Worm (Caenorhabditis elegans) whole organism, L4 larva: ENCODE measurements around the gene M163.10.
A peak's percentile ranks its signal among the peaks of the same experiment; 100 is the strongest.

ENCODE experiments used
- D1046.2 ChIP-seq: fragments of 200-800 bp; sonication (Bioruptor generic); IDR thresholded peaks from 2 replicates; pipeline ENCODE4 v1.3.6; 2022; ENCODE audit warnings: missing genetic modification characterization, missing compliant biosample characterization
- F26F4.8 ChIP-seq: fragments of 200-800 bp; sonication (Bioruptor generic); conservative IDR thresholded peaks from 2 replicates; pipeline ENCODE4 v1.3.6; 2022; ENCODE audit warnings: missing genetic modification characterization, missing compliant biosample characterization
- F44E2.7 ChIP-seq: fragments of 200-800 bp; sonication (Bioruptor generic); IDR thresholded peaks from 2 replicates; pipeline ENCODE4 v2.1.2; 2022; ENCODE audit warnings: missing genetic modification characterization, missing compliant biosample characterization
- R02D3.7 ChIP-seq: fragments of 150-350 bp; sonication (generic microtip); optimal IDR thresholded peaks from 3 replicates; lab custom pipeline; 2014; ENCODE audit warnings: missing biosample characterization, missing genetic modification characterization
- Y48G9A.11 ChIP-seq: fragments of 200-800 bp; sonication (Bioruptor generic); IDR thresholded peaks from 2 replicates; pipeline ENCODE4 v1.3.6; 2022; ENCODE audit warnings: missing genetic modification reagents, missing genetic modification characterization, missing compliant biosample characterization
- aha-1 ChIP-seq: fragments of 150-350 bp; peaks from one replicate; lab custom pipeline; 2014; ENCODE audit warnings: missing biosample characterization, missing genetic modification characterization
- ces-1 ChIP-seq: fragments of 150-350 bp; sonication (generic microtip); optimal IDR thresholded peaks from 4 replicates; lab custom pipeline; 2014; ENCODE audit warnings: missing biosample characterization, missing genetic modification reagents, missing genetic modification characterization
- cey-2 ChIP-seq: sonication (generic microtip); optimal IDR thresholded peaks from 3 replicates; lab custom pipeline; 2017; ENCODE audit warnings: missing genetic modification characterization, mild to moderate bottlenecking, missing compliant biosample characterization, antibody characterized with exemption, borderline replicate concordance; ENCODE audit not compliant: insufficient read depth
- ctbp-1 ChIP-seq: fragments of 200-800 bp; sonication (Bioruptor generic); IDR thresholded peaks from 2 replicates; pipeline ENCODE4 v1.3.6; 2022; ENCODE audit warnings: missing genetic modification reagents, missing genetic modification characterization, missing compliant biosample characterization
- daf-12 ChIP-seq: fragments of 150-350 bp; optimal IDR thresholded peaks from 2 replicates; lab custom pipeline; 2014; ENCODE audit warnings: missing biosample characterization, missing genetic modification reagents, missing genetic modification characterization
- daf-19 ChIP-seq: fragments of 200-800 bp; sonication (Bioruptor generic); conservative IDR thresholded peaks from 2 replicates; pipeline ENCODE4 v1.3.6; 2022; ENCODE audit warnings: missing genetic modification characterization, missing compliant biosample characterization
- daf-8 ChIP-seq: fragments of 200-800 bp; sonication (Bioruptor generic); IDR thresholded peaks from 2 replicates; pipeline ENCODE4 v1.3.6; 2022; ENCODE audit warnings: missing genetic modification characterization, missing compliant biosample characterization
- dmd-8 ChIP-seq: fragments of 200-800 bp; sonication (Bioruptor generic); IDR thresholded peaks from 2 replicates; pipeline ENCODE4 v1.3.6; 2022; ENCODE audit warnings: missing genetic modification characterization, missing compliant biosample characterization
- dpl-1 ChIP-seq: fragments of 150-350 bp; optimal IDR thresholded peaks from 2 replicates; lab custom pipeline; 2014; ENCODE audit warnings: missing biosample characterization, missing genetic modification reagents, missing genetic modification characterization
- duxl-1 ChIP-seq: sonication (generic microtip); optimal IDR thresholded peaks from 2 replicates; lab custom pipeline; 2016; ENCODE audit warnings: mild to moderate bottlenecking, missing genetic modification characterization, moderate library complexity, missing compliant biosample characterization; ENCODE audit not compliant: poor library complexity
- dve-1 ChIP-seq: sonication (generic microtip); optimal IDR thresholded peaks from 2 replicates; lab custom pipeline; 2017; ENCODE audit warnings: antibody characterized with exemption, mild to moderate bottlenecking, missing genetic modification characterization, missing compliant biosample characterization; ENCODE audit not compliant: insufficient read depth
- egl-43 ChIP-seq: fragments of 200-800 bp; sonication (Bioruptor generic); IDR thresholded peaks from 2 replicates; pipeline ENCODE4 v1.3.6; 2022; ENCODE audit warnings: missing genetic modification reagents, missing genetic modification characterization, missing compliant biosample characterization
- fkh-10 ChIP-seq: fragments of 150-350 bp; optimal IDR thresholded peaks from 2 replicates; lab custom pipeline; 2014; ENCODE audit warnings: missing biosample characterization, missing genetic modification reagents, missing genetic modification characterization
- fos-1 ChIP-seq: fragments of 150-350 bp; optimal IDR thresholded peaks from 2 replicates; lab custom pipeline; 2014; ENCODE audit warnings: missing biosample characterization, missing genetic modification characterization
- gei-8 ChIP-seq: fragments of 200-800 bp; sonication (Bioruptor generic); optimal IDR thresholded peaks from 2 replicates; lab custom pipeline; 2018; ENCODE audit warnings: mild to moderate bottlenecking, missing genetic modification characterization, missing compliant biosample characterization
- hlh-30 ChIP-seq: sonication (generic microtip); optimal IDR thresholded peaks from 2 replicates; lab custom pipeline; 2017; ENCODE audit warnings: antibody characterized with exemption, mild to moderate bottlenecking, missing genetic modification characterization, missing compliant biosample characterization; ENCODE audit not compliant: insufficient read depth
- lin-15B ChIP-seq: fragments of 150-350 bp; sonication (generic microtip); optimal IDR thresholded peaks from 3 replicates; lab custom pipeline; 2014; ENCODE audit warnings: missing biosample characterization, missing genetic modification characterization
- lin-39 ChIP-seq: fragments of 150-350 bp; optimal IDR thresholded peaks from 2 replicates; lab custom pipeline; 2014; ENCODE audit warnings: missing biosample characterization, missing genetic modification reagents, missing genetic modification characterization
- mdt-29 ChIP-seq: fragments of 200-800 bp; sonication (Bioruptor generic); IDR thresholded peaks from 2 replicates; pipeline ENCODE4 v1.3.6; 2022; ENCODE audit warnings: missing genetic modification reagents, missing genetic modification characterization, missing compliant biosample characterization
- mes-2 ChIP-seq: sonication (generic microtip); optimal IDR thresholded peaks from 2 replicates; lab custom pipeline; 2016; ENCODE audit warnings: missing genotype, mild to moderate bottlenecking, missing genetic modification characterization, missing compliant biosample characterization; ENCODE audit not compliant: poor library complexity, severe bottlenecking
- mxl-3 ChIP-seq: fragments of 200-800 bp; sonication (Bioruptor generic); optimal IDR thresholded peaks from 2 replicates; lab custom pipeline; 2018; ENCODE audit warnings: mild to moderate bottlenecking, missing genetic modification characterization, missing compliant biosample characterization
- nhr-11 ChIP-seq: fragments of 150-350 bp; optimal IDR thresholded peaks from 2 replicates; lab custom pipeline; 2014; ENCODE audit warnings: missing biosample characterization, missing genetic modification characterization
- nhr-111 ChIP-seq: fragments of 200-800 bp; sonication (Bioruptor generic); optimal IDR thresholded peaks from 2 replicates; lab custom pipeline; 2018; ENCODE audit warnings: mild to moderate bottlenecking, missing genetic modification characterization, missing compliant biosample characterization
- nhr-25 ChIP-seq: sonication (generic microtip); optimal IDR thresholded peaks from 2 replicates; lab custom pipeline; 2017; ENCODE audit warnings: missing genetic modification characterization, mild to moderate bottlenecking, missing compliant biosample characterization, antibody characterized with exemption, moderate library complexity, borderline replicate concordance; ENCODE audit not compliant: insufficient read depth
- nhr-28 ChIP-seq: fragments of 150-350 bp; optimal IDR thresholded peaks from 2 replicates; lab custom pipeline; 2014; ENCODE audit warnings: missing biosample characterization, missing genetic modification characterization
- nhr-41 ChIP-seq: fragments of 200-800 bp; sonication (Bioruptor generic); IDR thresholded peaks from 2 replicates; pipeline ENCODE4 v1.3.6; 2022; ENCODE audit warnings: missing genetic modification reagents, missing genetic modification characterization, missing compliant biosample characterization
- nhr-48 ChIP-seq: sonication (generic microtip); optimal IDR thresholded peaks from 2 replicates; lab custom pipeline; 2016; ENCODE audit warnings: mild to moderate bottlenecking, missing genetic modification characterization, missing compliant biosample characterization
- nhr-77 ChIP-seq: fragments of 150-350 bp; optimal IDR thresholded peaks from 2 replicates; lab custom pipeline; 2014; ENCODE audit warnings: missing biosample characterization, missing genetic modification characterization
- saeg-2 ChIP-seq: fragments of 200-800 bp; sonication (Bioruptor generic); IDR thresholded peaks from 2 replicates; pipeline ENCODE4 v1.3.6; 2022; ENCODE audit warnings: missing genetic modification reagents, missing genetic modification characterization, missing compliant biosample characterization
- sdz-12 ChIP-seq: fragments of 200-800 bp; sonication (Bioruptor generic); optimal IDR thresholded peaks from 2 replicates; lab custom pipeline; 2018; ENCODE audit warnings: mild to moderate bottlenecking, missing genetic modification characterization, missing compliant biosample characterization
- snpc-4 ChIP-seq: fragments of 150-350 bp; optimal IDR thresholded peaks from 2 replicates; lab custom pipeline; 2014; ENCODE audit warnings: missing biosample characterization, missing genetic modification characterization
- spr-3 ChIP-seq: fragments of 200-800 bp; sonication (Bioruptor generic); optimal IDR thresholded peaks from 2 replicates; lab custom pipeline; 2018; ENCODE audit warnings: mild to moderate bottlenecking, missing genetic modification characterization, missing compliant biosample characterization
- tag-97 ChIP-seq: fragments of 200-800 bp; sonication (Bioruptor generic); IDR thresholded peaks from 2 replicates; pipeline ENCODE4 v1.3.6; 2022; ENCODE audit warnings: missing genetic modification characterization, missing compliant biosample characterization
- tra-1 ChIP-seq: fragments of 200-800 bp; sonication (Bioruptor generic); IDR thresholded peaks from 2 replicates; pipeline ENCODE4 v1.3.6; 2022; ENCODE audit warnings: missing genetic modification reagents, missing genetic modification characterization, missing compliant biosample characterization
- unc-130 ChIP-seq: sonication (generic microtip); optimal IDR thresholded peaks from 2 replicates; lab custom pipeline; 2016; ENCODE audit warnings: missing genetic modification reagents, missing genetic modification characterization, missing compliant biosample characterization
- unc-39 ChIP-seq: sonication (generic microtip); optimal IDR thresholded peaks from 2 replicates; lab custom pipeline; 2017; ENCODE audit warnings: missing biosample characterization, missing genetic modification characterization
- unc-62 ChIP-seq, 3 experiments: fragments of 150-350 bp in 1 of 3; sonication (generic microtip); optimal IDR thresholded peaks in 2 of 3; peaks in 1 of 3; 1 replicate in 1 of 3; 2 replicates in 2 of 3; lab custom pipeline; 2014 to 2017; ENCODE audit warnings: missing biosample characterization in 3 of 3, missing genetic modification characterization in 3 of 3, missing genetic modification reagents in 3 of 3, missing genotype in 1 of 3
- vab-7 ChIP-seq: fragments of 200-800 bp; sonication (Bioruptor generic); IDR thresholded peaks from 2 replicates; pipeline ENCODE4 v1.3.6; 2022; ENCODE audit warnings: missing genetic modification reagents, missing genetic modification characterization, missing compliant biosample characterization
- zfp-2 ChIP-seq: sonication (generic microtip); optimal IDR thresholded peaks from 2 replicates; lab custom pipeline; 2016; ENCODE audit warnings: mild to moderate bottlenecking, missing genetic modification characterization, missing compliant biosample characterization
- zip-11 ChIP-seq: fragments of 200-800 bp; sonication (Bioruptor generic); IDR thresholded peaks from 2 replicates; pipeline ENCODE4 v1.3.6; 2022; ENCODE audit warnings: missing genetic modification characterization, missing compliant biosample characterization
- zip-2 ChIP-seq: fragments of 150-350 bp; optimal IDR thresholded peaks from 2 replicates; lab custom pipeline; 2014; ENCODE audit warnings: missing biosample characterization, missing genetic modification characterization
- ztf-7 ChIP-seq: fragments of 150-350 bp; optimal IDR thresholded peaks from 2 replicates; lab custom pipeline; 2014; ENCODE audit warnings: missing biosample characterization, missing genetic modification characterization

The M163.10 gene

ce11 chrX:14478193-14478592 lies 7.4 kb downstream of the M163.10 start (continued):
- TF ChIP-seq nhr-11 (tag; lab: Kevin White, UChicago) = no peak
- TF ChIP-seq, all 104 proteins: peak for 7

DNA sequence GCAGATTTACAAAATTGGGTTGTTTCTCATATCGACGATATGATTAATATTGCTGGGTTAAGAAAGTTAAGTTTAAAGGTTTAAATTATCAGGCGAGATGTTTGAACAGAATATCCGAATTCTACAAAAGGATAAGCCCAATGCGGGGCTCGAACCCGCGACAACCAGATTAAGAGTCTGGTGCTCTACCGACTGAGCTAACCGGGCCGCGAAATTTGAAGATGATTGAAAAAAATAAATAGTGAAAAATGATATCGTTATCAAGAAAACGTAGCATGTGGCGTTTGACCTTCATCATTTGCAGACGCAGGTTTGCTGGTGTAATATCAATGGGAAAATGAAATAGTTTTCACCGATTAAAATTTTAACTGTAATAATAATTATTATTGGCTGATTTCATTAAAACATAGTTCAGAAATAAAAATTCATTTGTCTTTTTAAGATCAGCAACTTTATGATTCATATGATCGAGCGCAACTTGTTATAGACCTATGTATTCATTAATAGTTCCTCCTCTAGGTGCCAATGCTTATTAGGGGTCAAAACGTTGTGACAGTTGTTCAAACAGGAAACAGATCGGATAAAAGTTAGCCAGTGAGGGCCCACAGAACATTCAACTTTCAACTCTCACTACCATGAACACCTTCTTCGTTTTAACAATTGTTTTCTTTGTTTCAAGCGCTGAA lies 8.1 kb downstream of the M163.10 start, which contains the start of gene M163.11:
TSS of gene M163.11 (plus strand) at position 636 of the 686 bp plus-strand sequence.
- TF ChIP-seq dmd-8 (GFP tag; lab: Robert Waterston, UW) = peak; percentile 80
- peak; percentile 19 for TF ChIP-seq sdz-12 (GFP tag; lab: Kevin White, UChicago)
- TF ChIP-seq zfp-2 (tag; lab: Kevin White, UChicago) = no peak
- peak; percentile 55 for TF ChIP-seq Y48G9A.11 (GFP tag; lab: Robert Waterston, UW)
- no peak for TF ChIP-seq R02D3.7 (tag; lab: Kevin White, UChicago)
- TF ChIP-seq daf-12 (tag; lab: Kevin White, UChicago) = no peak
- TF ChIP-seq mxl-3 (GFP tag; lab: Kevin White, UChicago) = peak; percentile 24
- TF ChIP-seq gei-8 (GFP tag; lab: Kevin White, UChicago) = peak; percentile 23
- TF ChIP-seq unc-39 (tag; lab: Kevin White, UChicago) = no peak
- TF ChIP-seq nhr-111 = no peak
- no peak for TF ChIP-seq daf-8 (GFP tag; lab: Robert Waterston, UW)
- TF ChIP-seq lin-39 (tag; lab: Kevin White, UChicago) = no peak
- TF ChIP-seq lin-15B (tag; lab: Kevin White, UChicago) = no peak
- no peak for TF ChIP-seq snpc-4
- TF ChIP-seq F26F4.8 = peak; percentile 82; the same call in 1 of the 2 replicates
- TF ChIP-seq tag-97 (GFP tag; lab: Robert Waterston, UW) = no peak
- TF ChIP-seq unc-130 (GFP tag; lab: Kevin White, UChicago) = no peak
- no peak for TF ChIP-seq nhr-77
- peak; percentile 63 for TF ChIP-seq hlh-30 (tag; lab: Kevin White, UChicago)
- TF ChIP-seq cey-2 (tag; lab: Kevin White, UChicago) = no peak
- TF ChIP-seq fkh-10 (GFP tag; lab: Kevin White, UChicago) = no peak
- TF ChIP-seq mes-2 (tag; lab: Kevin White, UChicago) = peak; percentile 68
- peak; percentile 64 for TF ChIP-seq duxl-1 (tag; lab: Kevin White, UChicago)
- peak in 1 of 2 experiments; percentile 39 for TF ChIP-seq unc-62 (GFP tag; optimal IDR thresholded peaks at IDR 0.05 in 1 of 2; lab: Kevin White, UChicago)
- no peak for TF ChIP-seq unc-62 (tag; optimal IDR thresholded peaks at IDR 0.05; lab: Kevin White, UChicago)
- 0 out of 2 replicates have a peak, but pooled peaks have one; percentile 62 for TF ChIP-seq F44E2.7
- TF ChIP-seq nhr-25 (tag; lab: Kevin White, UChicago) = peak; percentile 30
- peak; percentile 61 for TF ChIP-seq zip-2 (tag; lab: Kevin White, UChicago)
- TF ChIP-seq nhr-48 = peak; percentile 1
- peak; percentile 92 for TF ChIP-seq egl-43
- TF ChIP-seq ztf-7 (tag; lab: Kevin White, UChicago) = peak; percentile 2
- TF ChIP-seq aha-1 = peak; percentile 12
- peak; percentile 70 for TF ChIP-seq mdt-29 (GFP tag; lab: Robert Waterston, UW)
- TF ChIP-seq dpl-1 (GFP tag; lab: Kevin White, UChicago) = no peak
- peak; percentile 85; the same call in 1 of the 2 replicates for TF ChIP-seq D1046.2 (GFP tag; lab: Robert Waterston, UW)
- TF ChIP-seq fos-1 = no peak
- TF ChIP-seq ctbp-1 (GFP tag; lab: Robert Waterston, UW) = peak; percentile 64
- TF ChIP-seq spr-3 (GFP tag; lab: Kevin White, UChicago) = peak; percentile 55
- TF ChIP-seq nhr-41 (GFP tag; lab: Robert Waterston, UW) = peak; percentile 73; the same call in 1 of the 2 replicates
- TF ChIP-seq tra-1 (GFP tag; lab: Robert Waterston, UW) = peak; percentile 74
- TF ChIP-seq zip-11 (GFP tag; lab: Robert Waterston, UW) = no peak
- no peak for TF ChIP-seq ces-1 (GFP tag; lab: Kevin White, UChicago)
- TF ChIP-seq daf-19 (GFP tag; lab: Robert Waterston, UW) = 0 out of 2 replicates have a peak, but pooled peaks have one; percentile 21
- TF ChIP-seq dve-1 (tag; lab: Kevin White, UChicago) = peak; percentile 39
- peak; percentile 24 for TF ChIP-seq nhr-28 (tag; lab: Kevin White, UChicago)
- TF ChIP-seq vab-7 (GFP tag; lab: Robert Waterston, UW) = peak; percentile 78
- 0 out of 2 replicates have a peak, but pooled peaks have one; percentile 62 for TF ChIP-seq saeg-2 (GFP tag; lab: Robert Waterston, UW)
